Worm (Caenorhabditis elegans) whole organism, early embryonic: Measurements from ENCODE around the gene str-244.

Source experiments
- B0310.2 ChIP-seq: sonication (generic microtip); optimal IDR thresholded peaks from 2 replicates; lab custom pipeline; 2016; ENCODE audit warnings: mild to moderate bottlenecking, missing genetic modification characterization, missing compliant biosample characterization
- F13C5.2 ChIP-seq: sonication (generic microtip); optimal IDR thresholded peaks from 2 replicates; lab custom pipeline; 2017; ENCODE audit warnings: mild to moderate bottlenecking, missing genetic modification characterization, inconsistent platforms, missing compliant biosample characterization
- aly-1 ChIP-seq: sonication (generic microtip); optimal IDR thresholded peaks from 2 replicates; lab custom pipeline; 2016; ENCODE audit warnings: missing genetic modification characterization, missing compliant biosample characterization
- ama-1 ChIP-seq: fragments of 150-350 bp; optimal IDR thresholded peaks from 2 replicates; lab custom pipeline; 2014
- ceh-13 ChIP-seq: fragments of 200-800 bp; sonication (Bioruptor generic); optimal IDR thresholded peaks from 2 replicates; lab custom pipeline; 2018; ENCODE audit warnings: mild to moderate bottlenecking, missing genetic modification characterization, missing compliant biosample characterization
- ceh-36 ChIP-seq: sonication (generic microtip); optimal IDR thresholded peaks from 2 replicates; lab custom pipeline; 2016; ENCODE audit warnings: missing genetic modification characterization, inconsistent platforms, missing compliant biosample characterization
- ets-7 ChIP-seq: sonication (generic microtip); optimal IDR thresholded peaks from 2 replicates; lab custom pipeline; 2016; ENCODE audit warnings: missing genotype, missing genetic modification characterization, missing compliant biosample characterization
- flt-1 ChIP-seq: fragments of 200-800 bp; sonication (Bioruptor generic); IDR thresholded peaks from 2 replicates; pipeline ENCODE4 v1.3.6; 2022; ENCODE audit warnings: missing genetic modification characterization, missing compliant biosample characterization
- hmbx-1 ChIP-seq: sonication (generic microtip); optimal IDR thresholded peaks from 2 replicates; lab custom pipeline; 2016; ENCODE audit warnings: mild to moderate bottlenecking, missing genetic modification characterization, missing compliant biosample characterization
- hmg-4 ChIP-seq: fragments of 200-800 bp; sonication (Bioruptor generic); optimal IDR thresholded peaks from 2 replicates; lab custom pipeline; 2018; ENCODE audit warnings: mild to moderate bottlenecking, missing genetic modification characterization, missing compliant biosample characterization
- hnd-1 ChIP-seq: sonication (generic microtip); optimal IDR thresholded peaks from 2 replicates; lab custom pipeline; 2016; ENCODE audit warnings: missing genetic modification characterization, missing compliant biosample characterization
- pes-1 ChIP-seq: fragments of 200-800 bp; sonication (Bioruptor generic); IDR thresholded peaks from 2 replicates; pipeline ENCODE4 v1.3.6; 2022; ENCODE audit warnings: missing genetic modification reagents, missing genetic modification characterization, missing compliant biosample characterization
- scrt-1 ChIP-seq: fragments of 200-800 bp; sonication (Bioruptor generic); IDR thresholded peaks from 2 replicates; pipeline ENCODE4 v1.3.6; 2022; ENCODE audit warnings: missing genetic modification characterization, missing compliant biosample characterization
- sea-1 ChIP-seq: fragments of 200-800 bp; sonication (Bioruptor generic); conservative IDR thresholded peaks from 2 replicates; pipeline ENCODE4 v1.3.6; 2022; ENCODE audit warnings: missing genetic modification characterization, missing compliant biosample characterization
- tbx-11 ChIP-seq: fragments of 200-800 bp; sonication (Bioruptor generic); IDR thresholded peaks from 2 replicates; pipeline ENCODE4 v1.3.6; 2022; ENCODE audit warnings: missing genetic modification characterization, missing compliant biosample characterization
- tbx-37 ChIP-seq: fragments of 200-800 bp; sonication (Bioruptor generic); conservative IDR thresholded peaks from 2 replicates; pipeline ENCODE4 v1.3.6; 2022; ENCODE audit warnings: missing genetic modification reagents, missing genetic modification characterization, missing compliant biosample characterization
- tra-4 ChIP-seq: sonication (generic microtip); optimal IDR thresholded peaks from 2 replicates; lab custom pipeline; 2017; ENCODE audit warnings: missing genetic modification characterization, missing compliant biosample characterization

Gene str-244

ce11 chrV:3054254-3054653 lies 4.6 kb downstream of the str-244 start, which contains the start of gene C50H11.8:
Gene C50H11.8, plus strand, starts transcription at chrV:3054554.
- TF ChIP-seq flt-1 = no peak
- no peak for TF ChIP-seq F13C5.2 (tag; lab: Kevin White, UChicago)
- TF ChIP-seq hnd-1 = no peak
- no peak for TF ChIP-seq tra-4 (tag; lab: Kevin White, UChicago)
- TF ChIP-seq hmbx-1 = no peak
- TF ChIP-seq tbx-11 = no peak
- TF ChIP-seq ceh-36 (tag; lab: Kevin White, UChicago) = no peak
- TF ChIP-seq scrt-1 (GFP tag; lab: Robert Waterston, UW) = no peak
- no peak for TF ChIP-seq B0310.2 (tag; lab: Kevin White, UChicago)
- no peak for TF ChIP-seq sea-1
- TF ChIP-seq ama-1 (lab: Kevin White, UChicago) = no peak
- TF ChIP-seq aly-1 = no peak
- TF ChIP-seq tbx-37 (GFP tag; lab: Robert Waterston, UW) = no peak
- TF ChIP-seq ets-7 = no peak
- no peak for TF ChIP-seq hmg-4 (GFP tag; lab: Kevin White, UChicago)
- no peak for TF ChIP-seq ceh-13 (GFP tag; lab: Kevin White, UChicago)
- TF ChIP-seq pes-1 (GFP tag; lab: Robert Waterston, UW) = no peak

DNA sequence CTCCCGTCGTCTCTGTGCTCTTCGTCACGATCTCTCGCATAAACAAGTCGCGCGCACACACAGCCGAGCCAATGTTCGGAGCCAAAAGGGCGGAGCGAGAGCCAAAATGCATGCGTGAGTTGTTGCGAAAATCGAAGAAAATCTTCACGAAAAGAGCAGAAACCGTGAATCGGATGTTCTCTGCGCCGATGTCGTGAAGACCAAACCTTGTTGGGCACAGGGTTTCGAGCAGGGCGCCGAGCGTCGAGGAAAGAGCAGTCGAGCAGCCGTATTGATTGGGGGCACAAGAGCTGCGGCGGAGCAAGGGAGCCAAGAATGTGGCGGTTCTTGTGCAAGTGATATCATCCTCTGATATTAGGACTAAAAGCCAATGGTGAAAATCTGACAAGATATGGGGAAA lies 12.5 kb downstream of the str-244 start:
- TF ChIP-seq scrt-1 (GFP tag; lab: Robert Waterston, UW) (no peak), sea-1 (no peak), ama-1 (lab: Kevin White, UChicago) (no peak), B0310.2 (tag; lab: Kevin White, UChicago) (no peak), ceh-36 (tag; lab: Kevin White, UChicago) (no peak), ets-7 (no peak), aly-1 (no peak)

DNA sequence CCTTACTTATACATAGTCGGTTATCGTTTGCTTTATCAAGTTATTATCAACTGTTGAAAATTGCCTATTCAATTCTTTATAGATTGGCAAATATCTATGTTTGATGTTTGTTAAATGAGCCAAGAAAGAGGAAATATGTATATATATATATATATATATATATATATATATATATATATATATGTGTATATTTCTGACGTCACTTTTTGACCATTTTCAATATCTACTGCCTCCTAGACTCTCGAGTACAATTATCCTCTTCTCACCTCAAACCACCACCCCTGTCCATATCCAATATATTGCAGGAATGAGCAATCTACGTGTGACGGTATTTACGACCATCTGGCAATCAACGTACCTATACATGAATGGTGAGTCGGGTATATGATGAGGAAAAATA lies 14.1 kb downstream of the str-244 start, which contains the start of gene F59D6.1:
F59D6.1 (plus strand) TSS at position 301 of the 400 bp plus-strand sequence.
- TF ChIP-seq pes-1 (GFP tag; lab: Robert Waterston, UW) (no peak), hmbx-1 (no peak), ceh-13 (GFP tag; lab: Kevin White, UChicago) (no peak), sea-1 (no peak), ets-7 (no peak), hmg-4 (GFP tag; lab: Kevin White, UChicago) (no peak), tbx-37 (GFP tag; lab: Robert Waterston, UW) (no peak), tbx-11 (no peak), B0310.2 (tag; lab: Kevin White, UChicago) (no peak), tra-4 (tag; lab: Kevin White, UChicago) (no peak), F13C5.2 (tag; lab: Kevin White, UChicago) (no peak), hnd-1 (no peak), flt-1 (no peak), aly-1 (no peak), ama-1 (lab: Kevin White, UChicago) (no peak)

ce11 chrV:3040930-3041329 lies 18.0 kb downstream of the str-244 start:
- TF ChIP-seq hnd-1 (no peak), pes-1 (GFP tag; lab: Robert Waterston, UW) (no peak), hmg-4 (GFP tag; lab: Kevin White, UChicago) (no peak), tbx-11 (no peak), ceh-13 (GFP tag; lab: Kevin White, UChicago) (no peak)

DNA sequence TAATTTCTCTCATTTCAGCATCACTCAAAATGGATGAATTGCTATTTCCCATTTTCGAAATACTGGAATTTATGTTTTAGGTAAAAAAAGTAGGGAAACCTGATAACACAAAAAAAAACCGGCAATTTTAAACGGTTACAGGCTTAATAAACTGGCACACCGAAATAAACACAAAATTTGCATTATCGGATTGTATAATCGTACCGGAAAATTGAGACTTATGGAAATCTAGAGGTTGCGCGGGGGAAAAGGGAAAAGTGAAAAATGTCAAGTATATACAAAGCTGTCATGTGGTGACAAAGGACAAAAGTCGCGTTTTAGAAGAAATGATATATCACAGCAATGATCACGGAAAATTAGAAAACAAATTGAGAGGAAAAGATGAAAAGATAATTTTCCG lies 19.6 kb downstream of the str-244 start, which contains the start of gene chpf-2:
chpf-2 (minus strand) TSS at position 101 of the 400 bp plus-strand sequence.
- TF ChIP-seq ets-7 (no peak), ceh-13 (GFP tag; lab: Kevin White, UChicago) (no peak), B0310.2 (tag; lab: Kevin White, UChicago) (no peak), aly-1 (no peak), pes-1 (GFP tag; lab: Robert Waterston, UW) (no peak), hmg-4 (GFP tag; lab: Kevin White, UChicago) (no peak), flt-1 (no peak), hmbx-1 (no peak)

DNA sequence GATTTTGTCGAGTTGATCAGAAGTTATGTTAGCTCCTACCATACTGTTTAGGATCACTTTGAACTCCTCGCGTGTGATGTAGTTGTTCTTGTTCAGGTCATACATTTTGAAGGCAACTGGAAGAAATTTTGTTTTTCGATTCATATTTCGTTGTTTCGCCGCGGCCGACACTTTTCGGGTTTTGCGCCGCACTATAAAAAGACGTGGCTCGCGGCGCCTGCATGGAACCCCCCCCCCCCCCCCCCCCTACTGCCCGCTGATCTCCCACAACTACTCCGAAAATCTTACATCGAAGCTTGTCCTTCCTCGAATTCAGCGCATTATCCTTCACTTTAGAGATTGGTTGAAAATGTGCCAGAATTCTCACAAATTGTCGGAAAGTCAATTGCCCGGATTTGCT lies 20.8 kb downstream of the str-244 start:
- TF ChIP-seq flt-1 (no peak), sea-1 (no peak), scrt-1 (GFP tag; lab: Robert Waterston, UW) (no peak), ceh-36 (tag; lab: Kevin White, UChicago) (no peak)

DNA sequence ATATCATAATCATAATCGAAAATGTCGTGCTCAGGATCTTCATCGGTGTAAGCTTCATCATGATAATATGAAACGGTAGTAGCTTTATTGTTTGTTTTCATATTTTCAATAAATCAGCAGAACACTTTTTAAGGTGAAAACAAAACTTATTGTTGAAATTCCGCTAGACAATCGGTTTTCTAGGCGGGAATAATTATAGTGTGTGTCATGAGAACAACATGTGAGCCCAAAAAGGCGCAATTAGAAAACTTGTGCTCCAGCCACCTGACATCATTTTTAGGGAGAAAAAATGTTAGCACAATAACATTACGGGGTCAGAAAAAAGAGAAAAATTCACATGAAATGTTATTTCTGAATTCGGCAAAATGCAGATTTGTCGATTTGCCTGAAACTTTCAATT lies 24.7 kb downstream of the str-244 start, which contains the start of gene srw-8:
srw-8 (minus strand) TSS at position 101 of the 400 bp plus-strand sequence.
- TF ChIP-seq hnd-1 = no peak
- TF ChIP-seq ceh-13 (GFP tag; lab: Kevin White, UChicago) = no peak
- TF ChIP-seq hmbx-1 = no peak
- TF ChIP-seq pes-1 (GFP tag; lab: Robert Waterston, UW) = no peak

DNA sequence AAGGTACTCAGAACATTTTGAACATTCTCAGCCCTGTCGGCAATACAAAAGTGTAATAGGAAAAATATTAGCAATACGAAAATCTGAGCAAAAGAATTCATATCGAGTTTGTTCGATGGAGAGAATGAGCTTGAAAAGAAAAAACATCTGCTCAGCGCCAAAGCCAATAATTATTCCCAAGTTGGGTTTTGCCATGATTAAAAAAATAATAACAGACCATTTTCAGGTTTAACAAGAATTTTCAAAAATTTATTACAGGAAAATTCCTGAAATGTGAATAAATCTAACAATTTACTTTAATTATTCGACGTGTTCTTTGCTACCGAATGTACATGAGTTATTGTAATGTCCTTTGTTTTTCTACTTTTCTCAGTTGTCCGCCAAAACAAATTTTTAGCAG lies 26.6 kb downstream of the str-244 start, which contains the start of gene irld-38:
irld-38 (minus strand) TSS at position 101 of the 400 bp plus-strand sequence.
- TF ChIP-seq tbx-37 (GFP tag; lab: Robert Waterston, UW) (no peak), ets-7 (no peak), B0310.2 (tag; lab: Kevin White, UChicago) (no peak), scrt-1 (GFP tag; lab: Robert Waterston, UW) (no peak), sea-1 (no peak), flt-1 (no peak), pes-1 (GFP tag; lab: Robert Waterston, UW) (no peak), hnd-1 (no peak), hmbx-1 (no peak), tbx-11 (no peak), ceh-13 (GFP tag; lab: Kevin White, UChicago) (no peak), F13C5.2 (tag; lab: Kevin White, UChicago) (no peak), hmg-4 (GFP tag; lab: Kevin White, UChicago) (no peak), ceh-36 (tag; lab: Kevin White, UChicago) (no peak)
